Worm (Caenorhabditis elegans): ENCODE measurements around the gene dos-1.

Gene dos-1

DNA sequence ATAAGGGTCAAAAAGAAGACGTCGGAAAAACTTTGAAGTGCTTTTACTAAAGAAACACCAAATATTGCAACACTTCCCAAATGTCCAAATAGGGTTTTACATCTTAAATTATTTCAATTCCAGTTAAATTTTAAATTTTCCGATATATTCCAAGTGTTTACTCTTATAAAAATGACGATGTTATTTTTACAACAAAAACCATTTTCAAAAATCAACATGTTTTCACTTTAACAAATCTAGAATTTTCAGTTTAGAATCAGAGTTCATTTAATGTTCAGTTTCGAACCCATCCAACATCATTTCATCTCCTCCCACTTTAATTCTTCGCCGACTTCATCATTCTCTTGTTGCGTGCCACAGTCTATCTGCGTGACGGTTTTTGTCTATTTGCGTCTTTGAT is at the start of gene dos-1:
Gene dos-1, plus strand, starts transcription at position 301 of the 400 bp plus-strand sequence.
- TF ChIP-seq lin-29 (GFP tag; IDR thresholded peaks at IDR 0.05): no peak
- no peak for TF ChIP-seq hlh-30 (tag; optimal IDR thresholded peaks at IDR 0.05; ENCODE audit: insufficient read depth)
- no peak for TF ChIP-seq mes-2 (tag; optimal IDR thresholded peaks at IDR 0.05; ENCODE audit: poor library complexity, severe bottlenecking)
- TF ChIP-seq nhr-41 (GFP tag; IDR thresholded peaks at IDR 0.05): no peak
- TF ChIP-seq daf-8 (GFP tag; IDR thresholded peaks at IDR 0.05): no peak
- TF ChIP-seq ztf-7 (tag; optimal IDR thresholded peaks at IDR 0.05): no peak
- no peak for TF ChIP-seq ceh-44 (GFP tag; IDR thresholded peaks at IDR 0.05)
- TF ChIP-seq lin-39 (tag; optimal IDR thresholded peaks at IDR 0.05): no peak
- no peak for TF ChIP-seq rbr-2 (tag; optimal IDR thresholded peaks at IDR 0.05)
- no peak for TF ChIP-seq duxl-1 (tag; optimal IDR thresholded peaks at IDR 0.05; ENCODE audit: poor library complexity)
- TF ChIP-seq egl-43 (GFP tag; IDR thresholded peaks at IDR 0.05): no peak
- TF ChIP-seq zfp-2 (tag; optimal IDR thresholded peaks at IDR 0.05): no peak

DNA sequence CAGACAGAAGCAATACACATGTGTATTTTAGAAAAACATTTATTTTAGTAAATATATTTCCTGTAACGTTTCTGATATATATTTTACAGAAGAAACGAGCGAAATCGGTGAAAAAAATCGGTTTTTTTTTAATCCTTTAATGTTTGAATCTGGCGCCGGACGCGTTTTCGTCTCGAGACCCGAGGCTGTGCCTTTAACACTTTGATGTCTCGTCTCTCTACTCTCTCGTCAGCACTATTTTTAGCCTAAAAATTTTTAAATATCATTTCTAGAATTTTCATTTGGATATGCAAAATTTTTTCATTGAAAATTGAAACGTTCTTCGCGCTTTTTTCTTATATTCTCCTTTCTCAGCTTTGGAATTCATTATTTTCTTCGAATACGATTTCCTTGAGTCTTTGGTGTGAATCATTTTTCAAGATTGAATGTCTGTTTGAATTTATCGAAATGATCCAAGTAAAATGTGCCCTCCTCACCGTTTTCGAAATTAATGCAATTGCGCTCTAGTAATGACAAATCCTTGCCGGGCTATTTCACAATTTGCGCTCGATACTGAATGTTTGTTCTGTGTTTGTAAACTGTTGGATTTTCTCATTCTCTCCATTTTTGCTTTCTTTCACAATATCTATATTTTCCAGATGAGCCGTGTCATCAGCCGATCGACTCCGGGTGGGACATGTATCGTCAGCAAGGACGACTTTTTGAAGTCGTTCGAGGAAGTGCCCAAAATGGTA is 49.2 kb upstream of the dos-1 start, which contains the start of gene cls-2:
Gene cls-2, plus strand, starts transcription at position 635 of the 734 bp plus-strand sequence.
- 0 out of 2 replicates have a peak, but pooled peaks have one; percentile 14 for TF ChIP-seq ctbp-1 (GFP tag; IDR thresholded peaks at IDR 0.05)
- TF ChIP-seq duxl-1 (tag; optimal IDR thresholded peaks at IDR 0.05; ENCODE audit: poor library complexity): no peak
- TF ChIP-seq daf-16 (GFP tag; optimal IDR thresholded peaks at IDR 0.05): no peak
- TF ChIP-seq daf-16 (tag; optimal IDR thresholded peaks at IDR 0.05): no peak
- no peak for TF ChIP-seq lin-1 (GFP tag; IDR thresholded peaks at IDR 0.05)
- no peak for TF ChIP-seq lin-13 (GFP tag; optimal IDR thresholded peaks at IDR 0.05)
- TF ChIP-seq nhr-237 (tag; optimal IDR thresholded peaks at IDR 0.05): no peak
- TF ChIP-seq lin-38 (GFP tag; IDR thresholded peaks at IDR 0.05): no peak
- TF ChIP-seq dmd-6 (GFP tag; IDR thresholded peaks at IDR 0.05): 0 out of 2 replicates have a peak, but pooled peaks have one; percentile 7
- no peak for TF ChIP-seq aly-2 (tag; optimal IDR thresholded peaks at IDR 0.05)
- TF ChIP-seq lin-39 (tag; optimal IDR thresholded peaks at IDR 0.05): no peak
- no peak for TF ChIP-seq nhr-28 (tag; optimal IDR thresholded peaks at IDR 0.05)
- no peak for TF ChIP-seq spr-3 (GFP tag; optimal IDR thresholded peaks at IDR 0.05)
- no peak for TF ChIP-seq dpl-1 (GFP tag; optimal IDR thresholded peaks at IDR 0.05)
- TF ChIP-seq lim-7 (GFP tag; IDR thresholded peaks at IDR 0.05): peak; percentile 23; the same call in 1 of the 2 replicates
- TF ChIP-seq daf-19 (GFP tag; conservative IDR thresholded peaks at IDR 0.05): no peak
- TF ChIP-seq ztf-11 (tag; optimal IDR thresholded peaks at IDR 0.05): no peak
- TF ChIP-seq gei-8 (GFP tag; optimal IDR thresholded peaks at IDR 0.05): no peak
- no peak for TF ChIP-seq lin-29 (GFP tag; IDR thresholded peaks at IDR 0.05)
- no peak for TF ChIP-seq ZK337.2 (GFP tag; IDR thresholded peaks at IDR 0.05)

DNA sequence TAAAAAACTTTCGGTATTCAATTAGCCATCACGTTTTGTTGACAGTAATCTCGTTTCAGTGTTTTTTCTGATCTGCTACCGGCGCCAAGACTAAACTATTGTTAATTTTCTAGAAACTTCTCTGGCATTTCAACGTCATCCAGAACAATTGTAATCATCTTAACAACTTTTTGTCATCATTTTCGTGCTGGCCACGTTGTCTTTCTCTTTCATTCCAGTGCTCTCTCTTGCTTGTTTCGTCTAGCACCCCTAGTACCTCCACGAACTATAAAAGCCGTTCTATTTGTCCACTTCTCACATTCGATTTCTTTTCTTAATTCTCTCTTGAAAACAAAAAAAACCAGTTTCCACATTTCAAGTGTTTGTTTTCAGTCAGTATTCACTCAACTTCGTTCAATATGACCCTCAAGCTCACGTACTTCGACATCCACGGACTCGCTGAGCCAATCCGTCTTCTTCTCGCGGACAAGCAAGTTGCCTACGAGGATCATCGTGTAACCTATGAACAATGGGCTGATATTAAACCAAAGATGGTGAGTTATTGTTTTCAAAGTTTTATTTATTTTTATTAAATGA is 44.7 kb upstream of the dos-1 start, which contains the start of gene gst-1:
Gene gst-1, plus strand, starts transcription at position 373 of the 576 bp plus-strand sequence.
- peak; percentile 74 for TF ChIP-seq mdt-29 (GFP tag; IDR thresholded peaks at IDR 0.05)
- peak; percentile 40; the same call in 1 of the 2 replicates for TF ChIP-seq pha-4 (GFP tag; IDR thresholded peaks at IDR 0.05)
- no peak for TF ChIP-seq pha-4 (tag; optimal IDR thresholded peaks at IDR 0.05)
- no peak for TF ChIP-seq rbr-2 (tag; optimal IDR thresholded peaks at IDR 0.05)
- peak; percentile 80 for TF ChIP-seq dve-1 (tag; optimal IDR thresholded peaks at IDR 0.05; ENCODE audit: insufficient read depth)
- peak in 1 of 2 experiments; percentile 93 for TF ChIP-seq unc-62 (GFP tag; optimal IDR thresholded peaks at IDR 0.05 in 1 of 2)
- no peak for TF ChIP-seq unc-62 (tag; optimal IDR thresholded peaks at IDR 0.05)
- TF ChIP-seq lin-1 (GFP tag; IDR thresholded peaks at IDR 0.05): no peak; the same call in 1 of the 2 replicates
- TF ChIP-seq daf-16 (GFP tag; optimal IDR thresholded peaks at IDR 0.05): no peak
- peak; percentile 70 for TF ChIP-seq daf-16 (tag; optimal IDR thresholded peaks at IDR 0.05)
- no peak for TF ChIP-seq mxl-2 (GFP tag; conservative IDR thresholded peaks at IDR 0.05)
- TF ChIP-seq vab-7 (GFP tag; IDR thresholded peaks at IDR 0.05): no peak
- peak; percentile 13 for TF ChIP-seq nhr-28 (tag; optimal IDR thresholded peaks at IDR 0.05)
- TF ChIP-seq nhr-237 (tag; optimal IDR thresholded peaks at IDR 0.05): no peak
- peak; percentile 36 for TF ChIP-seq mes-2 (tag; optimal IDR thresholded peaks at IDR 0.05; ENCODE audit: poor library complexity, severe bottlenecking)
- TF ChIP-seq hmg-1.1 (GFP tag; IDR thresholded peaks at IDR 0.05): 0 out of 2 replicates have a peak, but pooled peaks have one; percentile 31
- TF ChIP-seq lsy-2 (tag; optimal IDR thresholded peaks at IDR 0.05): peak in 1 of 2 experiments; percentile 48
- peak; percentile 54 for TF ChIP-seq dmd-6 (GFP tag; IDR thresholded peaks at IDR 0.05)
- no peak for TF ChIP-seq Y75B8A.6 (GFP tag; IDR thresholded peaks at IDR 0.05)
- TF ChIP-seq T26A8.4 (GFP tag; IDR thresholded peaks at IDR 0.05): no peak
- no peak for TF ChIP-seq spr-3 (GFP tag; optimal IDR thresholded peaks at IDR 0.05)
- peak; percentile 7 for TF ChIP-seq hlh-30 (tag; optimal IDR thresholded peaks at IDR 0.05; ENCODE audit: insufficient read depth)
- TF ChIP-seq sdz-12 (GFP tag; optimal IDR thresholded peaks at IDR 0.05): no peak
- peak; percentile 59 for TF ChIP-seq aha-1 (tag)
- peak; percentile 40 for TF ChIP-seq ama-1 (optimal IDR thresholded peaks at IDR 0.05)
- TF ChIP-seq egl-27 (tag; optimal IDR thresholded peaks at IDR 0.05): no peak

Data from whole organism, L4 larva.